Fruit fly (Drosophila melanogaster) whole organism, adult: ENCODE measurements around the gene CG11030.

Experiments
- CG11617 ChIP-seq: fragments of 200-800 bp; sonication (Bioruptor generic); optimal IDR thresholded peaks from 2 replicates; lab custom pipeline; 2017; ENCODE audit warnings: mild to moderate bottlenecking, missing biosample characterization, missing genetic modification reagents, missing genetic modification characterization
- CG12768 ChIP-seq: fragments of 200-800 bp; sonication (Bioruptor generic); optimal IDR thresholded peaks from 2 replicates; lab custom pipeline; 2017; ENCODE audit warnings: missing biosample characterization, missing genetic modification characterization, mild to moderate bottlenecking, moderate library complexity, missing genetic modification reagents
- CG14711 ChIP-seq: fragments of 200-800 bp; sonication (Bioruptor generic); optimal IDR thresholded peaks from 2 replicates; lab custom pipeline; 2018; ENCODE audit warnings: missing biosample characterization, mild to moderate bottlenecking, missing genetic modification characterization, moderate library complexity
- CG1620 ChIP-seq: fragments of 200-800 bp; sonication (Bioruptor generic); optimal IDR thresholded peaks from 2 replicates; lab custom pipeline; 2016; ENCODE audit warnings: missing biosample characterization, missing genetic modification characterization
- CG33017 ChIP-seq: fragments of 200-800 bp; sonication (Bioruptor generic); optimal IDR thresholded peaks from 2 replicates; lab custom pipeline; 2018; ENCODE audit warnings: missing biosample characterization, mild to moderate bottlenecking, missing genetic modification characterization, moderate library complexity
- CG5204 ChIP-seq: fragments of 200-800 bp; sonication (Bioruptor generic); optimal IDR thresholded peaks from 2 replicates; lab custom pipeline; 2016; ENCODE audit warnings: missing biosample characterization, missing genetic modification characterization
- CG7045 ChIP-seq: fragments of 200-800 bp; sonication (Bioruptor generic); optimal IDR thresholded peaks from 2 replicates; lab custom pipeline; 2017; ENCODE audit warnings: missing biosample characterization, mild to moderate bottlenecking, missing genetic modification characterization
- CG7101 ChIP-seq: fragments of 200-800 bp; sonication (Bioruptor generic); optimal IDR thresholded peaks from 2 replicates; lab custom pipeline; 2018; ENCODE audit warnings: missing biosample characterization, mild to moderate bottlenecking, missing genetic modification characterization, moderate library complexity
- Clk ChIP-seq: fragments of 200-800 bp; sonication (Bioruptor generic); optimal IDR thresholded peaks from 2 replicates; lab custom pipeline; 2017; ENCODE audit warnings: missing biosample characterization, missing genetic modification characterization
- Crg-1 ChIP-seq: fragments of 200-800 bp; sonication (Bioruptor generic); optimal IDR thresholded peaks from 2 replicates; lab custom pipeline; 2016; ENCODE audit warnings: missing biosample characterization, missing genetic modification characterization
- Hr96 ChIP-seq: fragments of 200-800 bp; sonication (Bioruptor generic); optimal IDR thresholded peaks from 2 replicates; lab custom pipeline; 2016; ENCODE audit warnings: missing biosample characterization, missing genetic modification characterization
- Mnt ChIP-seq: fragments of 200-800 bp; sonication (Bioruptor generic); optimal IDR thresholded peaks from 2 replicates; lab custom pipeline; 2016; ENCODE audit warnings: missing biosample characterization, mild to moderate bottlenecking, missing genetic modification characterization
- bab1 ChIP-seq: fragments of 200-800 bp; sonication (Bioruptor generic); optimal IDR thresholded peaks from 3 replicates; lab custom pipeline; 2019; ENCODE audit warnings: missing biosample characterization, mild to moderate bottlenecking, missing genetic modification characterization, moderate library complexity
- cic ChIP-seq: fragments of 200-800 bp; sonication (Bioruptor generic); optimal IDR thresholded peaks from 2 replicates; lab custom pipeline; 2017; ENCODE audit warnings: missing biosample characterization, mild to moderate bottlenecking, missing genetic modification characterization, moderate library complexity
- cnc ChIP-seq, 2 experiments: fragments of >200 bp; optimal IDR thresholded peaks; 2 replicates each; lab custom pipeline; 2017
- kay ChIP-seq: fragments of 200-800 bp; sonication (Bioruptor generic); peaks from one replicate; lab custom pipeline; 2016; ENCODE audit warnings: missing biosample characterization, missing genetic modification characterization, borderline replicate concordance
- ovo ChIP-seq: fragments of 200-800 bp; sonication (Bioruptor generic); optimal IDR thresholded peaks from 2 replicates; lab custom pipeline; 2016; ENCODE audit warnings: missing biosample characterization, missing genetic modification characterization
- pad ChIP-seq: fragments of 200-800 bp; sonication (Bioruptor generic); optimal IDR thresholded peaks from 3 replicates; lab custom pipeline; 2017; ENCODE audit warnings: missing biosample characterization, missing genetic modification characterization, mild to moderate bottlenecking, moderate library complexity, missing genetic modification reagents
- tj ChIP-seq: fragments of 200-800 bp; sonication (Bioruptor generic); optimal IDR thresholded peaks from 3 replicates; lab custom pipeline; 2017; ENCODE audit warnings: missing biosample characterization, mild to moderate bottlenecking, missing genetic modification characterization, moderate library complexity
- toe ChIP-seq: fragments of 200-800 bp; sonication (Bioruptor generic); optimal IDR thresholded peaks from 2 replicates; lab custom pipeline; 2016; ENCODE audit warnings: missing biosample characterization, missing genetic modification characterization

The CG11030 gene

dm6 chr2L:5772262-5772661 lies 47.8 kb downstream of the CG11030 start:
- TF ChIP-seq bab1 (GFP tag; lab: Kevin White, UChicago) (no peak), cic (GFP tag; lab: Kevin White, UChicago) (peak; percentile 12)

- TF ChIP-seq bab1 (GFP tag; lab: Kevin White, UChicago) (no peak), ovo (GFP tag; lab: Kevin White, UChicago) (no peak), Mnt (GFP tag; lab: Kevin White, UChicago) (no peak), CG7101 (tag; lab: Kevin White, UChicago) (no peak), CG33017 (tag; lab: Kevin White, UChicago) (no peak), CG5204 (GFP tag; lab: Kevin White, UChicago) (no peak), cnc (optimal IDR thresholded peaks at IDR 0.05; lab: Kevin White, UChicago) (no peak), toe (GFP tag; lab: Kevin White, UChicago) (no peak), kay (no peak), CG7045 (no peak), CG1620 (GFP tag; lab: Kevin White, UChicago) (no peak), CG11617 (GFP tag; lab: Kevin White, UChicago) (no peak)
These were observed 53.7 kb downstream of the CG11030 start for dm6 chr2L:5778157-5778556.

DNA sequence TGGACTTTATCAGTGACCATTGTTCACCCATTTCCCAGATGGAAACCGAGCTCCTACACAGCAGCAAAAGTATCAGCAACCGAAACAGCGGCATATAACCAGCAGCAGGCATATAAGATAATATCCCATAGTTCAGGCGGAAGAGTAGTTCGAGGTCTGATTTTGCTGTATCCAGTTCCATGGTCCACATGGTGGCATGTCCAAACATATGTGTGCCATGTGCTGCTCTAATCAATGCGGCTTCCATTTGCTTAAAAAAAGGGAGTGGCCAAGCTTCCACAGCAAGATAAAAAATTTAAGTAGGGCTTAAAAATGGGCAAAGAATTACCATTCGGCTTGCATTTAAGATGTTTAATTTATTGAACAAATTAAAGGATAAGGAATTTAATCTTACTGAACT lies 56.2 kb downstream of the CG11030 start:
- TF ChIP-seq tj (no peak), CG7045 (no peak), toe (GFP tag; lab: Kevin White, UChicago) (no peak), CG11617 (GFP tag; lab: Kevin White, UChicago) (no peak)

DNA sequence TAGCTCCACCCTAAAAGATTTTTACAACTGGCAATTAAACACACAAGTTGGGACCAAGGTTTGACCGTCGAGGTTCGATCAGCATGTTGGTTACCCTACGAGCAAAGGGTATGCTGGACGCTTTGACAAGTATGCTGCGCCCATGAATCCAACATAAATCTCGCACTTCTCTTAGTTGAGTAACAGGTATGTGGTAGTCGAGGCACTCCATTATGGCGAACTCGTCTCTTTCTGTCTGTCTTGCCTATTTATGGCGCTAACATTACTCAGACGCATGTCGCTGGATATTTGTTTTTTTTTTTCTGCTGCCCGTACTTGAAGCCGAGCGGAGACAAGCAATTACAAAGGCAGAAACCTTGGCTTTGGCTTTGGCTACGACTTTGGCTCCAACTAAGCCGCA lies 56.7 kb downstream of the CG11030 start:
- TF ChIP-seq ovo (GFP tag; lab: Kevin White, UChicago) = no peak
- TF ChIP-seq CG5204 (GFP tag; lab: Kevin White, UChicago) = no peak
- no peak for TF ChIP-seq Crg-1 (GFP tag; lab: Kevin White, UChicago)
- TF ChIP-seq CG33017 (tag; lab: Kevin White, UChicago) = no peak
- TF ChIP-seq cic (GFP tag; lab: Kevin White, UChicago) = no peak

dm6 chr2L:5782866-5783265 lies 58.4 kb downstream of the CG11030 start:
- TF ChIP-seq cic (GFP tag; lab: Kevin White, UChicago) (no peak), Clk (no peak), CG7101 (tag; lab: Kevin White, UChicago) (no peak), CG33017 (tag; lab: Kevin White, UChicago) (no peak)

dm6 chr2L:5783731-5784130 lies 59.3 kb downstream of the CG11030 start, which contains the start of gene CG31913:
CG31913 (plus strand) TSS chr2L:5784031.
- no peak for TF ChIP-seq Crg-1 (GFP tag; lab: Kevin White, UChicago)
- no peak for TF ChIP-seq CG33017 (tag; lab: Kevin White, UChicago)
- TF ChIP-seq pad (GFP tag; lab: Kevin White, UChicago) = no peak
- TF ChIP-seq Mnt (GFP tag; lab: Kevin White, UChicago) = no peak
- TF ChIP-seq CG14711 (tag; lab: Kevin White, UChicago) = no peak
- TF ChIP-seq Clk = no peak
- TF ChIP-seq ovo (GFP tag; lab: Kevin White, UChicago) = no peak
- TF ChIP-seq CG5204 (GFP tag; lab: Kevin White, UChicago) = no peak
- no peak for TF ChIP-seq Hr96 (GFP tag; lab: Kevin White, UChicago)
- no peak for TF ChIP-seq cnc (optimal IDR thresholded peaks at IDR 0.05; lab: Kevin White, UChicago)
- TF ChIP-seq CG7045 = no peak
- no peak for TF ChIP-seq cic (GFP tag; lab: Kevin White, UChicago)
- no peak for TF ChIP-seq CG12768 (GFP tag; lab: Kevin White, UChicago)

DNA sequence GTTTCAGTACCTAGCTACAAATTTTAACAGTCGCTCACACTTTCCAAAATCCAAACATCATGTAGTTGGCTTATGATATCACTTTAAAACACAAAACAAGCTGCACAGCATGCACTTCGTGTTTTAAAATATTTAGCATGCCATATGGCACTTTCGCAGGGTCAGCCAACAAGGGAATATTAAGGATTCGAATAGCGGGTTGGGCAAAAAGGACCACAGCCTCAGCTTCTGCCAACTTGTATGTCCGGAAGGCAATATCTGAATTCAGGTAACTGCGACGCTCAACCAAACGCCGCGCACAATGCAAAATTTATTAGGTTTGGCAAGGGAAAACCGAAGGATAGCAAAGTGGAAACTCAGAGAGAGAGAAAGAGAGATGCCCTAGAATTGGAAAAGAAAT lies 64.8 kb downstream of the CG11030 start:
- TF ChIP-seq toe (GFP tag; lab: Kevin White, UChicago) (no peak), CG7101 (tag; lab: Kevin White, UChicago) (no peak), bab1 (GFP tag; lab: Kevin White, UChicago) (no peak), pad (GFP tag; lab: Kevin White, UChicago) (no peak), CG7045 (no peak), CG33017 (tag; lab: Kevin White, UChicago) (no peak), cic (GFP tag; lab: Kevin White, UChicago) (no peak), CG5204 (GFP tag; lab: Kevin White, UChicago) (no peak), ovo (GFP tag; lab: Kevin White, UChicago) (no peak), CG12768 (GFP tag; lab: Kevin White, UChicago) (no peak), CG1620 (GFP tag; lab: Kevin White, UChicago) (no peak), Clk (no peak)
